Fruit fly (Drosophila melanogaster) whole organism, embryonic: Measurements from ENCODE around the gene FucTA.

ENCODE experiments used
- Adf1 ChIP-seq: fragments of 200-800 bp; sonication (Bioruptor generic); IDR thresholded peaks from 2 replicates; pipeline ENCODE4 v1.3.6; 2022; ENCODE audit warnings: missing biosample characterization, missing genetic modification characterization
- CG10209 ChIP-seq: fragments of 200-800 bp; sonication (Bioruptor generic); optimal IDR thresholded peaks from 3 replicates; lab custom pipeline; 2017; ENCODE audit warnings: missing biosample characterization, mild to moderate bottlenecking, missing genetic modification characterization, missing genetic modification reagents
- CG10462 ChIP-seq: fragments of 200-800 bp; sonication (Bioruptor generic); optimal IDR thresholded peaks from 2 replicates; lab custom pipeline; 2016; ENCODE audit warnings: missing biosample characterization, missing genetic modification characterization
- CG11504 ChIP-seq: fragments of 200-800 bp; sonication (Bioruptor generic); optimal IDR thresholded peaks from 3 replicates; lab custom pipeline; 2019; ENCODE audit warnings: missing biosample characterization, mild to moderate bottlenecking, missing genetic modification characterization, moderate library complexity
- CG12071 ChIP-seq: fragments of 200-800 bp; sonication (Bioruptor generic); optimal IDR thresholded peaks from 3 replicates; lab custom pipeline; 2018; ENCODE audit warnings: missing biosample characterization, mild to moderate bottlenecking, missing genetic modification characterization
- CG12219 ChIP-seq: fragments of 200-800 bp; sonication (Bioruptor generic); optimal IDR thresholded peaks from 3 replicates; lab custom pipeline; 2018; ENCODE audit warnings: missing biosample characterization, mild to moderate bottlenecking, missing genetic modification characterization
- CG12942 ChIP-seq: fragments of 200-800 bp; sonication (Bioruptor generic); optimal IDR thresholded peaks from 3 replicates; lab custom pipeline; 2016; ENCODE audit warnings: missing biosample characterization, missing genetic modification characterization
- CG14710 ChIP-seq: fragments of 200-800 bp; sonication (Bioruptor generic); optimal IDR thresholded peaks from 3 replicates; lab custom pipeline; 2019; ENCODE audit warnings: missing biosample characterization, mild to moderate bottlenecking, missing genetic modification characterization, moderate library complexity
- CG15011 ChIP-seq: fragments of 200-800 bp; sonication (Bioruptor generic); optimal IDR thresholded peaks from 3 replicates; lab custom pipeline; 2018; ENCODE audit warnings: missing biosample characterization, mild to moderate bottlenecking, missing genetic modification characterization
- CG16779 ChIP-seq: fragments of 200-800 bp; sonication (Bioruptor generic); IDR thresholded peaks from 2 replicates; pipeline ENCODE4 v1.3.6; 2022; ENCODE audit warnings: missing biosample characterization, missing genetic modification characterization
- CG17359 ChIP-seq: fragments of 200-800 bp; sonication (Bioruptor generic); optimal IDR thresholded peaks from 3 replicates; lab custom pipeline; 2018; ENCODE audit warnings: missing biosample characterization, mild to moderate bottlenecking, missing genetic modification characterization, moderate library complexity
- CG2116 ChIP-seq: fragments of 200-800 bp; sonication (Bioruptor generic); optimal IDR thresholded peaks from 3 replicates; lab custom pipeline; 2018; ENCODE audit warnings: missing biosample characterization, mild to moderate bottlenecking, missing genetic modification characterization
- CG2889 ChIP-seq: fragments of 200-800 bp; sonication (Bioruptor generic); IDR thresholded peaks from 3 replicates; pipeline ENCODE4 v1.3.6; 2022; ENCODE audit warnings: missing biosample characterization, missing genetic modification characterization
- CG3065 ChIP-seq: fragments of 200-800 bp; sonication (Bioruptor generic); optimal IDR thresholded peaks from 2 replicates; lab custom pipeline; 2016; ENCODE audit warnings: missing biosample characterization, missing genetic modification characterization
- CG3163 ChIP-seq: fragments of 200-800 bp; sonication (Bioruptor generic); optimal IDR thresholded peaks from 3 replicates; lab custom pipeline; 2016; ENCODE audit warnings: missing biosample characterization, missing genetic modification characterization
- CG32767 ChIP-seq: fragments of 200-800 bp; sonication (Bioruptor generic); IDR thresholded peaks from 2 replicates; pipeline ENCODE4 v1.3.6; 2022; ENCODE audit warnings: missing biosample characterization, missing genetic modification characterization
- CG6813 ChIP-seq: fragments of 200-800 bp; sonication (Bioruptor generic); optimal IDR thresholded peaks from 2 replicates; lab custom pipeline; 2017; ENCODE audit warnings: missing biosample characterization, missing genetic modification characterization, mild to moderate bottlenecking, moderate library complexity, missing genetic modification reagents
- CG6854 ChIP-seq: fragments of 200-800 bp; sonication (Bioruptor generic); optimal IDR thresholded peaks from 3 replicates; lab custom pipeline; 2017; ENCODE audit warnings: missing biosample characterization, mild to moderate bottlenecking, missing genetic modification characterization
- CG7271 ChIP-seq: fragments of 200-800 bp; sonication (Bioruptor generic); optimal IDR thresholded peaks from 2 replicates; lab custom pipeline; 2018; ENCODE audit warnings: missing biosample characterization, mild to moderate bottlenecking, missing genetic modification characterization, moderate library complexity
- CG7786 ChIP-seq: fragments of 200-800 bp; sonication (Bioruptor generic); optimal IDR thresholded peaks from 2 replicates; lab custom pipeline; 2016; ENCODE audit warnings: missing biosample characterization, missing genetic modification characterization
- CG8388 ChIP-seq: fragments of 200-800 bp; sonication (Bioruptor generic); optimal IDR thresholded peaks from 2 replicates; lab custom pipeline; 2019; ENCODE audit warnings: missing biosample characterization, mild to moderate bottlenecking, missing genetic modification characterization, moderate library complexity
- CG9876 ChIP-seq: fragments of 200-800 bp; sonication (Bioruptor generic); optimal IDR thresholded peaks from 2 replicates; lab custom pipeline; 2016; ENCODE audit warnings: missing biosample characterization, missing genetic modification characterization
- CrebB ChIP-seq: fragments of 200-800 bp; sonication (Bioruptor generic); optimal IDR thresholded peaks from 3 replicates; lab custom pipeline; 2018; ENCODE audit warnings: missing biosample characterization, mild to moderate bottlenecking, missing genetic modification characterization
- Drgx ChIP-seq: fragments of 200-800 bp; sonication (Bioruptor generic); IDR thresholded peaks from 2 replicates; pipeline ENCODE4 v1.3.6; 2022; ENCODE audit warnings: missing biosample characterization, missing genetic modification characterization
- H2.0 ChIP-seq: fragments of 200-800 bp; sonication (Bioruptor generic); IDR thresholded peaks from 2 replicates; pipeline ENCODE4 v1.3.6; 2022; ENCODE audit warnings: missing biosample characterization, missing genetic modification characterization
- HLH54F ChIP-seq: fragments of 200-800 bp; sonication (Bioruptor generic); optimal IDR thresholded peaks from 3 replicates; lab custom pipeline; 2016; ENCODE audit warnings: missing biosample characterization, missing genetic modification characterization
- Hmr ChIP-seq: fragments of 200-800 bp; sonication (Bioruptor generic); optimal IDR thresholded peaks from 3 replicates; lab custom pipeline; 2017; ENCODE audit warnings: mild to moderate bottlenecking, missing biosample characterization, missing genetic modification reagents, missing genetic modification characterization
- MESR4 ChIP-seq: fragments of 200-800 bp; sonication (Bioruptor generic); optimal IDR thresholded peaks from 2 replicates; lab custom pipeline; 2018; ENCODE audit warnings: missing biosample characterization, mild to moderate bottlenecking, missing genetic modification characterization, moderate library complexity
- Sry-β ChIP-seq: fragments of 200-800 bp; sonication (Bioruptor generic); optimal IDR thresholded peaks from 2 replicates; lab custom pipeline; 2018; ENCODE audit warnings: missing biosample characterization, mild to moderate bottlenecking, missing genetic modification characterization, moderate library complexity
- al ChIP-seq: fragments of 200-800 bp; sonication (Bioruptor generic); IDR thresholded peaks from 2 replicates; pipeline ENCODE4 v1.3.6; 2022; ENCODE audit warnings: missing biosample characterization, missing genetic modification characterization
- amos ChIP-seq: fragments of 200-800 bp; sonication (Bioruptor generic); IDR thresholded peaks from 2 replicates; pipeline ENCODE4 v1.3.6; 2022; ENCODE audit warnings: missing biosample characterization, missing genetic modification characterization; ENCODE audit not compliant: partially characterized antibody
- bbx ChIP-seq: fragments of 200-800 bp; sonication (Bioruptor generic); IDR thresholded peaks from 2 replicates; pipeline ENCODE4 v1.3.6; 2022; ENCODE audit warnings: missing biosample characterization, missing genetic modification characterization; ENCODE audit not compliant: partially characterized antibody
- bcd ChIP-seq: fragments of 200-800 bp; sonication (Bioruptor generic); optimal IDR thresholded peaks from 2 replicates; lab custom pipeline; 2017; ENCODE audit warnings: missing biosample characterization, mild to moderate bottlenecking, missing genetic modification characterization
- bigmax ChIP-seq: fragments of 200-800 bp; sonication (Bioruptor generic); optimal IDR thresholded peaks from 2 replicates; lab custom pipeline; 2018; ENCODE audit warnings: missing biosample characterization, mild to moderate bottlenecking, missing genetic modification characterization
- cas ChIP-seq: fragments of 200-800 bp; sonication (Bioruptor generic); IDR thresholded peaks from 2 replicates; pipeline ENCODE4 v1.3.6; 2022; ENCODE audit warnings: missing biosample characterization, missing genetic modification characterization
- cato ChIP-seq: fragments of 200-800 bp; sonication (Bioruptor generic); optimal IDR thresholded peaks from 2 replicates; lab custom pipeline; 2016; ENCODE audit warnings: missing biosample characterization, missing genetic modification characterization, borderline replicate concordance
- croc ChIP-seq: fragments of 200-800 bp; sonication (Bioruptor generic); conservative IDR thresholded peaks from 3 replicates; pipeline ENCODE4 v1.3.6; 2022; ENCODE audit warnings: missing biosample characterization, missing genetic modification characterization
- disco-r ChIP-seq: fragments of 200-800 bp; sonication (Bioruptor generic); optimal IDR thresholded peaks from 2 replicates; lab custom pipeline; 2016; ENCODE audit warnings: missing biosample characterization, missing genetic modification characterization
- ewg ChIP-seq: fragments of 200-800 bp; sonication (Bioruptor generic); optimal IDR thresholded peaks from 3 replicates; lab custom pipeline; 2017; ENCODE audit warnings: mild to moderate bottlenecking, missing biosample characterization, missing genetic modification reagents, missing genetic modification characterization
- fru ChIP-seq: fragments of >200 bp; optimal IDR thresholded peaks from 2 replicates; lab custom pipeline; 2017
- gfzf ChIP-seq: fragments of 200-800 bp; sonication (Bioruptor generic); optimal IDR thresholded peaks from 2 replicates; lab custom pipeline; 2016; ENCODE audit warnings: missing biosample characterization, mild to moderate bottlenecking, missing genetic modification characterization, moderate library complexity
- jigr1 ChIP-seq: fragments of 200-800 bp; sonication (Bioruptor generic); IDR thresholded peaks from 3 replicates; pipeline ENCODE4 v1.3.6; 2022; ENCODE audit warnings: missing biosample characterization, missing genetic modification characterization
- kni ChIP-seq: fragments of 200-800 bp; sonication (Bioruptor generic); optimal IDR thresholded peaks from 3 replicates; lab custom pipeline; 2017; ENCODE audit warnings: mild to moderate bottlenecking, missing biosample characterization, missing genetic modification reagents, missing genetic modification characterization
- lab ChIP-seq: fragments of 200-800 bp; sonication (Bioruptor generic); optimal IDR thresholded peaks from 3 replicates; lab custom pipeline; 2017; ENCODE audit warnings: missing biosample characterization, missing genetic modification characterization, mild to moderate bottlenecking, moderate library complexity, missing genetic modification reagents
- luna ChIP-seq: fragments of 200-800 bp; sonication (Bioruptor generic); optimal IDR thresholded peaks from 2 replicates; lab custom pipeline; 2016; ENCODE audit warnings: missing biosample characterization, missing genetic modification characterization
- row ChIP-seq: fragments of 200-800 bp; sonication (Bioruptor generic); IDR thresholded peaks from 3 replicates; pipeline ENCODE4 v1.3.6; 2022; ENCODE audit warnings: missing biosample characterization, missing genetic modification characterization
- shn ChIP-seq: fragments of 200-800 bp; sonication (Bioruptor generic); optimal IDR thresholded peaks from 3 replicates; lab custom pipeline; 2016; ENCODE audit warnings: missing biosample characterization, missing genetic modification characterization
- sug ChIP-seq: fragments of 200-800 bp; optimal IDR thresholded peaks from 2 replicates; lab custom pipeline; 2019; ENCODE audit warnings: missing biosample characterization, mild to moderate bottlenecking, missing genetic modification characterization, moderate library complexity
- tap ChIP-seq: fragments of 200-800 bp; optimal IDR thresholded peaks from 3 replicates; lab custom pipeline; 2019; ENCODE audit warnings: missing biosample characterization, mild to moderate bottlenecking, missing genetic modification characterization, moderate library complexity

FucTA gene

DNA sequence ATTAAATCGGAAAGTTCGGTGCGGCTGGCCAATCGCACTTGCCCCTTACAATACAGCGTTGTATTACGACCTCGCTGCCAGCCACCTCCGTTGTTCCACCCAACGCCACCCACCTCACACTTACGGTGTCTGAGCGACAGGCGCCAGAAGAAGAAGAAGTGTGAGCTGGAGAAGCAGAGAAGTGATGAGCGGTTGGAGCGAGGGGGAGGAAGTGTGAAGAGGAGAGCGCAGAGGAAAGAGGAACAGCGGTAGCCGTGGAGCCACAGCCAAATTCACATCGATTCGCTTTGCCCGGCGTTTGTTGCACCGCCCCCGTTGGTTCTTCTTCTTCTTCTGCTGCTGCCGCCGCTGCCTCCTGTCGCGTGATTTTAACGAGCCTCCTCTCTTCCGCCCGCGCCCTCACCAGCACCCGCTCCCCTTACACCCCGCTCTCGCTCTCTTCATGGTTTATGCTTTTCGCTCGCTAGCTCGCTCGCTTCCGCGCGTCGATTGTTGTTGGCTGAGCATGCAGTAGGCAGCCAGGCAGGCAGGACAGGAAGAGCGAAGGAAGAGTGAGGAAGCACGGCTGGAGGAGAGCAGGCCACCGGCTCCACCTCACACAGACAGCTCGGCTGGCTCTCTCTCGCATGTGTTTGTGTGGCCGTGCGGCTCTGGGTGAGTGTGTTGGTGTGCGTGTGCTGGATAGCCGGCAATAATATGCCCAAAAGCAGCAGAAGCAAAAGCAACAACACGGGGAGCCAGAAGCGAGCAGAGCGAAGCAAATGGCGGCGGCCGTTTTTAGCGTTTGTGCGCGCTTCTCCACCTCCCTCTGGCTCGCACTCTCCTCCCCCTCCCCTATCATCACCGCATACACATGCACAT, 42.7 kb upstream of the FucTA start (continued):
- no peak for TF ChIP-seq al (GFP tag; lab: Robert Waterston, UW)
- TF ChIP-seq row (GFP tag; lab: Robert Waterston, UW) = no peak
- no peak for TF ChIP-seq CG12071 (GFP tag; lab: Kevin White, UChicago)
- TF ChIP-seq HLH54F = no peak
- no peak for TF ChIP-seq CG3065 (GFP tag; lab: Kevin White, UChicago)
- no peak for TF ChIP-seq disco-r
- no peak for TF ChIP-seq bigmax (GFP tag; lab: Kevin White, UChicago)
- no peak for TF ChIP-seq jigr1 (GFP tag; lab: Robert Waterston, UW)
- no peak for TF ChIP-seq CrebB
- peak; percentile 13; the same call in 1 of the 2 replicates for TF ChIP-seq bbx (GFP tag; lab: Robert Waterston, UW)
- TF ChIP-seq tap (tag; lab: Kevin White, UChicago) = no peak
- TF ChIP-seq CG10209 = no peak
- peak; percentile 14 for TF ChIP-seq Hmr (GFP tag; lab: Kevin White, UChicago)
- TF ChIP-seq bcd (GFP tag; lab: Kevin White, UChicago) = no peak
- no peak for TF ChIP-seq croc (GFP tag; lab: Robert Waterston, UW)
- no peak for TF ChIP-seq CG2116 (GFP tag; lab: Kevin White, UChicago)
- no peak for TF ChIP-seq Drgx (GFP tag; lab: Robert Waterston, UW)
- TF ChIP-seq ewg (GFP tag; lab: Kevin White, UChicago) = no peak
- no peak for TF ChIP-seq CG7271 (tag; lab: Kevin White, UChicago)
- TF ChIP-seq shn (GFP tag; lab: Kevin White, UChicago) = peak; percentile 8
- no peak for TF ChIP-seq CG12942 (GFP tag; lab: Kevin White, UChicago)
- peak; percentile 80; the same call in 1 of the 2 replicates for TF ChIP-seq Adf1 (GFP tag; lab: Robert Waterston, UW)
- no peak for TF ChIP-seq cato (GFP tag; lab: Kevin White, UChicago)
- TF ChIP-seq CG10462 (GFP tag; lab: Kevin White, UChicago) = no peak
- TF ChIP-seq luna (GFP tag; lab: Kevin White, UChicago) = no peak
- TF ChIP-seq sug = no peak
- TF ChIP-seq CG11504 (tag; lab: Kevin White, UChicago) = no peak
- TF ChIP-seq CG32767 (GFP tag; lab: Robert Waterston, UW) = no peak
- peak; percentile 48 for TF ChIP-seq CG3163 (GFP tag; lab: Kevin White, UChicago)
- no peak for TF ChIP-seq CG17359
- no peak for TF ChIP-seq lab (GFP tag; lab: Kevin White, UChicago)
- TF ChIP-seq CG7786 (GFP tag; lab: Kevin White, UChicago) = no peak
- no peak for TF ChIP-seq cas (GFP tag; lab: Robert Waterston, UW)
- TF ChIP-seq CG12219 (GFP tag; lab: Kevin White, UChicago) = no peak
- peak; percentile 12 for TF ChIP-seq CG9876 (GFP tag; lab: Kevin White, UChicago)
- TF ChIP-seq kni (GFP tag; lab: Kevin White, UChicago) = peak; percentile 45
- TF ChIP-seq CG16779 (GFP tag; lab: Robert Waterston, UW) = no peak
- TF ChIP-seq CG6813 (GFP tag; lab: Kevin White, UChicago) = peak; percentile 30
- no peak for TF ChIP-seq CG15011
- no peak for TF ChIP-seq MESR4 (GFP tag; lab: Kevin White, UChicago)
- TF ChIP-seq fru (lab: Kevin White, UChicago) = no peak
- no peak for TF ChIP-seq CG14710
- TF ChIP-seq gfzf (GFP tag; lab: Kevin White, UChicago) = no peak
- TF ChIP-seq CG6854 (GFP tag; lab: Kevin White, UChicago) = peak; percentile 75
- peak; percentile 10; the same call in 1 of the 2 replicates for TF ChIP-seq amos (GFP tag; lab: Robert Waterston, UW)
- no peak for TF ChIP-seq CG2889 (GFP tag; lab: Robert Waterston, UW)
- no peak for TF ChIP-seq CG8388
- no peak for TF ChIP-seq H2.0 (GFP tag; lab: Robert Waterston, UW)
- TF ChIP-seq Sry-β (GFP tag; lab: Kevin White, UChicago) = no peak
